Fruit fly (Drosophila melanogaster): Measurements from ENCODE around the gene Ski6.

The Ski6 gene

dm6 chr2L:13176701-13177249 lies 45.5 kb downstream of the Ski6 start, which contains the start of the genes Sfmbt and CG5439 (continued):
- peak; percentile 94 for TF ChIP-seq YL-1 (GFP tag; optimal IDR thresholded peaks at IDR 0.05)
- peak; percentile 64 for TF ChIP-seq trh (GFP tag; optimal IDR thresholded peaks at IDR 0.05)
- peak; percentile 66 for TF ChIP-seq CG6689 (GFP tag; IDR thresholded peaks at IDR 0.05)
- TF ChIP-seq pnt (GFP tag; optimal IDR thresholded peaks at IDR 0.05): peak; percentile 82
- TF ChIP-seq CG16779 (GFP tag; IDR thresholded peaks at IDR 0.05): peak; percentile 61; the same call in 1 of the 2 replicates
- peak; percentile 79 for TF ChIP-seq Camta (GFP tag; optimal IDR thresholded peaks at IDR 0.05)
- TF ChIP-seq CG32772 (GFP tag; IDR thresholded peaks at IDR 0.05): peak; percentile 52
- TF ChIP-seq ssp (GFP tag; IDR thresholded peaks at IDR 0.05): peak; percentile 72
- TF ChIP-seq Optix (GFP tag; IDR thresholded peaks at IDR 0.05): 0 out of 3 replicates have a peak, but pooled peaks have one; percentile 26
- peak; percentile 81 for TF ChIP-seq Ets97D (GFP tag; optimal IDR thresholded peaks at IDR 0.05)
- peak; percentile 69 for TF ChIP-seq CG16863 (GFP tag; optimal IDR thresholded peaks at IDR 0.05)
- no peak for TF ChIP-seq CG14050 (GFP tag; IDR thresholded peaks at IDR 0.05)
- TF ChIP-seq tio (GFP tag; optimal IDR thresholded peaks at IDR 0.05): no peak
- TF ChIP-seq tin (GFP tag; optimal IDR thresholded peaks at IDR 0.05): peak; percentile 77
- TF ChIP-seq CG10274 (GFP tag; optimal IDR thresholded peaks at IDR 0.05): peak; percentile 36
- peak; percentile 56 for TF ChIP-seq da (GFP tag; optimal IDR thresholded peaks at IDR 0.05)
- no peak for TF ChIP-seq Jarid2 (GFP tag; optimal IDR thresholded peaks at IDR 0.05)
- TF ChIP-seq pho (GFP tag; optimal IDR thresholded peaks at IDR 0.05): peak; percentile 88
- TF ChIP-seq CG17829 (tag; optimal IDR thresholded peaks at IDR 0.05): peak; percentile 80
- TF ChIP-seq Bgb (GFP tag; IDR thresholded peaks at IDR 0.05; ENCODE audit: partially characterized antibody): peak; percentile 44
- peak; percentile 75 for TF ChIP-seq Dip3 (GFP tag; optimal IDR thresholded peaks at IDR 0.05)
- TF ChIP-seq Atf6 (GFP tag; IDR thresholded peaks at IDR 0.05): peak; percentile 53; the same call in 1 of the 2 replicates
- TF ChIP-seq CG3065 (GFP tag; optimal IDR thresholded peaks at IDR 0.05): peak; percentile 74
- TF ChIP-seq CG9727 (GFP tag; optimal IDR thresholded peaks at IDR 0.05): peak; percentile 79
- peak in 1 of 2 experiments; percentile 69 for TF ChIP-seq crp (GFP tag; optimal IDR thresholded peaks at IDR 0.05)
- TF ChIP-seq CG4328 (GFP tag; optimal IDR thresholded peaks at IDR 0.05): peak; percentile 68
- TF ChIP-seq odd (GFP tag; optimal IDR thresholded peaks at IDR 0.05): no peak
- TF ChIP-seq maf-S (GFP tag; optimal IDR thresholded peaks at IDR 0.05): peak; percentile 75
- TF ChIP-seq BEAF-32 (GFP tag; optimal IDR thresholded peaks at IDR 0.05): peak; percentile 72
- TF ChIP-seq danr (GFP tag; IDR thresholded peaks at IDR 0.05): no peak
- TF ChIP-seq CG42726 (GFP tag; IDR thresholded peaks at IDR 0.05; ENCODE audit: partially characterized antibody): peak; percentile 49; the same call in 1 of the 2 replicates
- TF ChIP-seq mam (GFP tag; optimal IDR thresholded peaks at IDR 0.05): peak; percentile 86
- peak; percentile 90 for TF ChIP-seq ewg (GFP tag; optimal IDR thresholded peaks at IDR 0.05)
- TF ChIP-seq gsb (GFP tag; IDR thresholded peaks at IDR 0.05): 0 out of 2 replicates have a peak, but pooled peaks have one; percentile 12
- TF ChIP-seq CG31224 (GFP tag; IDR thresholded peaks at IDR 0.05): peak; percentile 40; the same call in 1 of the 2 replicates
- TF ChIP-seq al (GFP tag; IDR thresholded peaks at IDR 0.05): peak; percentile 71
- peak; percentile 29 for TF ChIP-seq corto (GFP tag; optimal IDR thresholded peaks at IDR 0.05)
- TF ChIP-seq sob (GFP tag; IDR thresholded peaks at IDR 0.05): peak; percentile 81
- no peak for TF ChIP-seq hth (optimal IDR thresholded peaks at IDR 0.05)
- TF ChIP-seq ftz-f1 (GFP tag; optimal IDR thresholded peaks at IDR 0.05): no peak
- TF ChIP-seq CG9609 (GFP tag; optimal IDR thresholded peaks at IDR 0.05): peak; percentile 78
- peak; percentile 73 for TF ChIP-seq slp2 (GFP tag; optimal IDR thresholded peaks at IDR 0.05)
- peak; percentile 70 for TF ChIP-seq Mrtf (GFP tag; IDR thresholded peaks at IDR 0.05)
- TF ChIP-seq bsh (GFP tag; optimal IDR thresholded peaks at IDR 0.05): peak in 1 of 2 experiments; percentile 50
- TF ChIP-seq Scr (GFP tag; IDR thresholded peaks at IDR 0.05; ENCODE audit: partially characterized antibody): peak; percentile 53; the same call in 1 of the 2 replicates
- peak; percentile 77 for TF ChIP-seq Rfx (GFP tag; IDR thresholded peaks at IDR 0.05)
- 0 out of 2 replicates have a peak, but pooled peaks have one; percentile 33 for TF ChIP-seq CG8765 (GFP tag; IDR thresholded peaks at IDR 0.05)
- TF ChIP-seq tup (GFP tag; optimal IDR thresholded peaks at IDR 0.05): peak; percentile 26
- TF ChIP-seq pum (GFP tag; optimal IDR thresholded peaks at IDR 0.05): peak; percentile 79
- TF ChIP-seq fd3F (GFP tag; optimal IDR thresholded peaks at IDR 0.05): peak; percentile 59

Data from whole organism, embryonic.